Worm (Caenorhabditis elegans): ENCODE data around the gene cdr-6.

- TF ChIP-seq lsy-2 (tag; optimal IDR thresholded peaks at IDR 0.05) (no peak), nhr-77 (tag; optimal IDR thresholded peaks at IDR 0.05) (no peak), fos-1 (tag; optimal IDR thresholded peaks at IDR 0.05) (no peak), skn-1 (tag; optimal IDR thresholded peaks at IDR 0.05) (no peak), lin-38 (GFP tag; IDR thresholded peaks at IDR 0.05) (no peak), ces-1 (GFP tag; optimal IDR thresholded peaks at IDR 0.05) (no peak), ctbp-1 (GFP tag; IDR thresholded peaks at IDR 0.05) (no peak), snpc-4 (tag; optimal IDR thresholded peaks at IDR 0.05) (no peak)
Observed at ce11 chrV:12377256-12377655, 36.2 kb downstream of the cdr-6 start, which contains the start of gene K01D12.1.

Data from whole organism, L4 larva.